Fruit fly (Drosophila melanogaster): Measurements from ENCODE around the gene Alp12.

The Alp12 gene

dm6 chr2L:19452535-19453317 lies 28.9 kb downstream of the Alp12 start:
- peak; percentile 7 for TF ChIP-seq noc (tag; optimal IDR thresholded peaks at IDR 0.05)

- no peak for TF ChIP-seq noc (tag; optimal IDR thresholded peaks at IDR 0.05)
Measured at dm6 chr2L:19453381-19453780, 29.5 kb downstream of the Alp12 start, which contains the start of gene Top2. Gene Top2, minus strand, starts transcription at chr2L:19453490.

- no peak for TF ChIP-seq noc (tag; optimal IDR thresholded peaks at IDR 0.05)
Measured at dm6 chr2L:19454070-19454751, 30.4 kb downstream of the Alp12 start, which contains the start of gene CG10026. Gene CG10026, plus strand, starts transcription at chr2L:19454256.

- no peak for TF ChIP-seq noc (tag; optimal IDR thresholded peaks at IDR 0.05)
Measured at dm6 chr2L:19455209-19455608, 31.4 kb downstream of the Alp12 start.

dm6 chr2L:19455723-19456122 lies 31.9 kb downstream of the Alp12 start:
- no peak for TF ChIP-seq noc (tag; optimal IDR thresholded peaks at IDR 0.05)

dm6 chr2L:19457890-19458580 lies 34.2 kb downstream of the Alp12 start:
- TF ChIP-seq noc (tag; optimal IDR thresholded peaks at IDR 0.05) = no peak

- TF ChIP-seq noc (tag; optimal IDR thresholded peaks at IDR 0.05) = no peak
Measured at dm6 chr2L:19459404-19459803, 35.6 kb downstream of the Alp12 start.

dm6 chr2L:19462898-19463297 lies 39.0 kb downstream of the Alp12 start:
- TF ChIP-seq noc (tag; optimal IDR thresholded peaks at IDR 0.05) = no peak

- TF ChIP-seq noc (tag; optimal IDR thresholded peaks at IDR 0.05) = no peak
Measured at dm6 chr2L:19463405-19463804, 39.6 kb downstream of the Alp12 start.

- no peak for TF ChIP-seq noc (tag; optimal IDR thresholded peaks at IDR 0.05)
Measured at dm6 chr2L:19463824-19464317, 40.0 kb downstream of the Alp12 start, which contains the start of gene tj. Gene tj, plus strand, starts transcription at chr2L:19464267.

dm6 chr2L:19469090-19469489 lies 45.2 kb downstream of the Alp12 start:
- no peak for TF ChIP-seq noc (tag; optimal IDR thresholded peaks at IDR 0.05)

- no peak for TF ChIP-seq noc (tag; optimal IDR thresholded peaks at IDR 0.05)
Measured at dm6 chr2L:19469751-19470150, 45.9 kb downstream of the Alp12 start.

dm6 chr2L:19472256-19472655 lies 48.4 kb downstream of the Alp12 start:
- TF ChIP-seq noc (tag; optimal IDR thresholded peaks at IDR 0.05) = no peak

- no peak for TF ChIP-seq noc (tag; optimal IDR thresholded peaks at IDR 0.05)
Measured at dm6 chr2L:19473397-19474009, 49.7 kb downstream of the Alp12 start.

Data from whole organism, larva.